Worm (Caenorhabditis elegans) whole organism, early embryonic: ENCODE measurements around the gene asp-5.

Source experiments
- ama-1 ChIP-seq: fragments of 150-350 bp; optimal IDR thresholded peaks from 2 replicates; lab custom pipeline; 2014
- hnd-1 ChIP-seq: sonication (generic microtip); optimal IDR thresholded peaks from 2 replicates; lab custom pipeline; 2016; ENCODE audit warnings: missing genetic modification characterization, missing compliant biosample characterization
- pes-1 ChIP-seq: fragments of 200-800 bp; sonication (Bioruptor generic); IDR thresholded peaks from 2 replicates; pipeline ENCODE4 v1.3.6; 2022; ENCODE audit warnings: missing genetic modification reagents, missing genetic modification characterization, missing compliant biosample characterization
- sea-1 ChIP-seq: fragments of 200-800 bp; sonication (Bioruptor generic); conservative IDR thresholded peaks from 2 replicates; pipeline ENCODE4 v1.3.6; 2022; ENCODE audit warnings: missing genetic modification characterization, missing compliant biosample characterization

ce11 chrV:8243201-8243600 lies 29.0 kb upstream of the asp-5 start:
- no peak for TF ChIP-seq sea-1 (GFP tag; lab: Robert Waterston, UW)
- no peak for TF ChIP-seq ama-1 (lab: Kevin White, UChicago)
- no peak for TF ChIP-seq hnd-1 (tag; lab: Kevin White, UChicago)
- TF ChIP-seq pes-1 (GFP tag; lab: Robert Waterston, UW), result no peak
